Worm (Caenorhabditis elegans) whole organism, young adult: ENCODE data around the gene fbxa-29.
A peak's percentile ranks its signal among the peaks of the same experiment; 100 is the strongest.

ENCODE experiments used
- B0019.2 ChIP-seq: fragments of 200-800 bp; sonication (Bioruptor generic); conservative IDR thresholded peaks from 2 replicates; pipeline ENCODE4 v1.3.6; 2022; ENCODE audit warnings: missing genetic modification reagents, missing genetic modification characterization, missing compliant biosample characterization
- C06A6.2 ChIP-seq: fragments of 200-800 bp; sonication (Bioruptor generic); conservative IDR thresholded peaks from 2 replicates; pipeline ENCODE4 v1.3.6; 2022; ENCODE audit warnings: missing genetic modification characterization, missing compliant biosample characterization
- C17E4.6 ChIP-seq: fragments of 200-800 bp; sonication (Bioruptor generic); IDR thresholded peaks from 2 replicates; pipeline ENCODE4 v1.3.6; 2022; ENCODE audit warnings: missing genetic modification reagents, missing genetic modification characterization, missing compliant biosample characterization
- F23B12.7 ChIP-seq: sonication (generic microtip); optimal IDR thresholded peaks from 2 replicates; lab custom pipeline; 2017; ENCODE audit warnings: missing genetic modification characterization, mild to moderate bottlenecking, missing compliant biosample characterization, antibody characterized with exemption, moderate library complexity; ENCODE audit not compliant: insufficient read depth
- F33H1.4 ChIP-seq: fragments of 200-800 bp; sonication (Bioruptor generic); IDR thresholded peaks from 2 replicates; pipeline ENCODE4 v1.3.6; 2022; ENCODE audit warnings: missing genetic modification reagents, missing genetic modification characterization, missing compliant biosample characterization
- F49E8.2 ChIP-seq: sonication (generic microtip); optimal IDR thresholded peaks from 3 replicates; lab custom pipeline; 2017; ENCODE audit warnings: missing genetic modification characterization, mild to moderate bottlenecking, missing compliant biosample characterization, antibody characterized with exemption, moderate library complexity; ENCODE audit not compliant: insufficient read depth
- F57C9.4 ChIP-seq: sonication (generic microtip); optimal IDR thresholded peaks from 2 replicates; lab custom pipeline; 2017; ENCODE audit warnings: mild to moderate bottlenecking, missing genetic modification characterization, missing compliant biosample characterization
- Y53F4B.3 ChIP-seq: fragments of 200-800 bp; sonication (Bioruptor generic); IDR thresholded peaks from 2 replicates; pipeline ENCODE4 v1.3.6; 2022; ENCODE audit warnings: missing genetic modification reagents, missing genetic modification characterization, missing compliant biosample characterization
- ZK185.1 ChIP-seq: sonication (generic microtip); optimal IDR thresholded peaks from 2 replicates; lab custom pipeline; 2016; ENCODE audit warnings: mild to moderate bottlenecking, missing genetic modification characterization, missing compliant biosample characterization; ENCODE audit not compliant: poor library complexity, severe bottlenecking
- akir-1 ChIP-seq: fragments of 200-800 bp; sonication (Bioruptor generic); optimal IDR thresholded peaks from 2 replicates; lab custom pipeline; 2018; ENCODE audit warnings: mild to moderate bottlenecking, missing genetic modification characterization, moderate library complexity, missing compliant biosample characterization
- atf-7 ChIP-seq: sonication (generic microtip); optimal IDR thresholded peaks from 2 replicates; lab custom pipeline; 2017; ENCODE audit warnings: mild to moderate bottlenecking, missing genetic modification characterization, missing compliant biosample characterization
- athp-1 ChIP-seq: sonication (generic microtip); optimal IDR thresholded peaks from 2 replicates; lab custom pipeline; 2017; ENCODE audit warnings: mild to moderate bottlenecking, missing genetic modification characterization, missing compliant biosample characterization
- attf-5 ChIP-seq: fragments of 200-800 bp; sonication (Bioruptor generic); optimal IDR thresholded peaks from 2 replicates; lab custom pipeline; 2018; ENCODE audit warnings: mild to moderate bottlenecking, missing genetic modification characterization, missing compliant biosample characterization
- cebp-1 ChIP-seq, 2 experiments: fragments of 200-800 bp in 1 of 2; sonication (Bioruptor generic) in 1 of 2; sonication (generic microtip) in 1 of 2; IDR thresholded peaks in 1 of 2; optimal IDR thresholded peaks in 1 of 2; 2 replicates each; pipeline versions ENCODE4 v1.3.6 to Lab custom; 2017 to 2022; ENCODE audit warnings: missing compliant biosample characterization in 2 of 2, missing genetic modification characterization in 2 of 2, mild to moderate bottlenecking in 1 of 2, missing genetic modification reagents in 1 of 2, moderate library complexity in 1 of 2
- ceh-27 ChIP-seq: fragments of 200-800 bp; sonication (Bioruptor generic); optimal IDR thresholded peaks from 2 replicates; lab custom pipeline; 2018; ENCODE audit warnings: mild to moderate bottlenecking, missing genetic modification characterization, moderate library complexity, missing compliant biosample characterization
- ceh-91 ChIP-seq: fragments of 200-800 bp; sonication (Bioruptor generic); IDR thresholded peaks from 2 replicates; pipeline ENCODE4 v1.3.6; 2022; ENCODE audit warnings: missing genetic modification reagents, missing genetic modification characterization, missing compliant biosample characterization
- chd-7 ChIP-seq: sonication (generic microtip); optimal IDR thresholded peaks from 2 replicates; lab custom pipeline; 2016; ENCODE audit warnings: mild to moderate bottlenecking, missing genetic modification characterization, moderate library complexity, missing compliant biosample characterization
- dox-1 ChIP-seq: fragments of 200-800 bp; sonication (Bioruptor generic); IDR thresholded peaks from 2 replicates; pipeline ENCODE4 v1.3.6; 2022; ENCODE audit warnings: missing genetic modification reagents, missing genetic modification characterization, missing compliant biosample characterization
- dpl-1 ChIP-seq: fragments of 150-350 bp; optimal IDR thresholded peaks from 2 replicates; lab custom pipeline; 2014; ENCODE audit warnings: missing biosample characterization, missing genetic modification reagents, missing genetic modification characterization
- egl-44 ChIP-seq: fragments of 200-800 bp; sonication (Bioruptor generic); IDR thresholded peaks from 2 replicates; pipeline ENCODE4 v1.3.6; 2022; ENCODE audit warnings: missing genetic modification reagents, missing genetic modification characterization, missing compliant biosample characterization
- ekl-4 ChIP-seq: fragments of 200-800 bp; sonication (Bioruptor generic); IDR thresholded peaks from 2 replicates; pipeline ENCODE4 v1.3.6; 2022; ENCODE audit warnings: missing genetic modification reagents, missing genetic modification characterization, missing compliant biosample characterization
- ets-4 ChIP-seq: fragments of 200-800 bp; sonication (Bioruptor generic); optimal IDR thresholded peaks from 2 replicates; lab custom pipeline; 2018; ENCODE audit warnings: mild to moderate bottlenecking, missing genetic modification characterization, missing compliant biosample characterization
- hlh-26 ChIP-seq: fragments of 200-800 bp; sonication (Bioruptor generic); conservative IDR thresholded peaks from 2 replicates; pipeline ENCODE4 v1.3.6; 2022; ENCODE audit warnings: missing genetic modification reagents, missing genetic modification characterization, missing compliant biosample characterization
- hmg-1.2 ChIP-seq: fragments of 200-800 bp; sonication (Bioruptor generic); IDR thresholded peaks from 2 replicates; pipeline ENCODE4 v1.3.6; 2022; ENCODE audit warnings: missing genetic modification reagents, missing genetic modification characterization, missing compliant biosample characterization
- let-526 ChIP-seq: fragments of 200-800 bp; sonication (Bioruptor generic); IDR thresholded peaks from 2 replicates; pipeline ENCODE4 v1.3.6; 2022; ENCODE audit warnings: missing genetic modification reagents, missing genetic modification characterization, missing compliant biosample characterization
- let-607 ChIP-seq, 2 experiments: fragments of 200-800 bp in 1 of 2; sonication (Bioruptor generic) in 1 of 2; sonication (generic microtip) in 1 of 2; optimal IDR thresholded peaks; 2 replicates each; lab custom pipeline; 2016 to 2018; ENCODE audit warnings: mild to moderate bottlenecking in 2 of 2, missing compliant biosample characterization in 2 of 2, missing genetic modification characterization in 2 of 2, moderate library complexity in 2 of 2, missing genotype in 1 of 2
- lin-26 ChIP-seq: fragments of 200-800 bp; sonication (Bioruptor generic); IDR thresholded peaks from 2 replicates; pipeline ENCODE4 v1.3.6; 2022; ENCODE audit warnings: missing genetic modification reagents, missing genetic modification characterization, missing compliant biosample characterization
- lin-40 ChIP-seq: sonication (generic microtip); optimal IDR thresholded peaks from 2 replicates; lab custom pipeline; 2016; ENCODE audit warnings: missing genetic modification characterization, mild to moderate bottlenecking, missing compliant biosample characterization, missing genotype, missing genetic modification reagents
- madf-6 ChIP-seq: fragments of 200-800 bp; sonication (Bioruptor generic); IDR thresholded peaks from 2 replicates; pipeline ENCODE4 v1.3.6; 2022; ENCODE audit warnings: missing genetic modification reagents, missing genetic modification characterization, missing compliant biosample characterization
- mcd-1 ChIP-seq: fragments of 200-800 bp; sonication (Bioruptor generic); IDR thresholded peaks from 2 replicates; pipeline ENCODE4 v1.3.6; 2022; ENCODE audit warnings: missing genetic modification reagents, missing genetic modification characterization, missing compliant biosample characterization
- nfya-2 ChIP-seq: fragments of 200-800 bp; sonication (Bioruptor generic); IDR thresholded peaks from 2 replicates; pipeline ENCODE4 v1.3.6; 2022; ENCODE audit warnings: missing genetic modification reagents, missing genetic modification characterization, missing compliant biosample characterization
- nfyb-1 ChIP-seq: fragments of 200-800 bp; sonication (Bioruptor generic); IDR thresholded peaks from 2 replicates; pipeline ENCODE4 v1.3.6; 2022; ENCODE audit warnings: missing genetic modification reagents, missing genetic modification characterization, missing compliant biosample characterization
- nhr-27 ChIP-seq: fragments of 200-800 bp; sonication (Bioruptor generic); optimal IDR thresholded peaks from 2 replicates; lab custom pipeline; 2018; ENCODE audit warnings: mild to moderate bottlenecking, missing genetic modification characterization, moderate library complexity, missing compliant biosample characterization
- nhr-80 ChIP-seq: sonication (generic microtip); optimal IDR thresholded peaks from 2 replicates; lab custom pipeline; 2016; ENCODE audit warnings: missing genetic modification characterization, missing compliant biosample characterization
- nhr-90 ChIP-seq: sonication (generic microtip); optimal IDR thresholded peaks from 2 replicates; lab custom pipeline; 2016; ENCODE audit warnings: missing genotype, mild to moderate bottlenecking, missing genetic modification characterization, missing compliant biosample characterization
- pha-4 ChIP-seq: fragments of 150-350 bp; sonication (generic microtip); optimal IDR thresholded peaks from 2 replicates; lab custom pipeline; 2014; ENCODE audit warnings: missing biosample characterization, missing genetic modification reagents, missing genetic modification characterization
- somi-1 ChIP-seq: fragments of 200-800 bp; sonication (Bioruptor generic); optimal IDR thresholded peaks from 2 replicates; lab custom pipeline; 2018; ENCODE audit warnings: mild to moderate bottlenecking, missing genetic modification characterization, missing compliant biosample characterization
- tbp1 ChIP-seq: fragments of 200-800 bp; sonication (Bioruptor generic); optimal IDR thresholded peaks from 2 replicates; lab custom pipeline; 2018; ENCODE audit warnings: mild to moderate bottlenecking, missing genetic modification characterization, missing compliant biosample characterization
- tlf-1 ChIP-seq: fragments of 200-800 bp; sonication (Bioruptor generic); optimal IDR thresholded peaks from 2 replicates; lab custom pipeline; 2018; ENCODE audit warnings: mild to moderate bottlenecking, missing genetic modification characterization, missing compliant biosample characterization
- unc-130 ChIP-seq: sonication (generic microtip); optimal IDR thresholded peaks from 2 replicates; lab custom pipeline; 2016; ENCODE audit warnings: missing genetic modification reagents, missing genetic modification characterization, missing compliant biosample characterization
- unc-62 ChIP-seq: fragments of 150-350 bp; optimal IDR thresholded peaks from 2 replicates; lab custom pipeline; 2014; ENCODE audit warnings: missing biosample characterization, missing genetic modification reagents, missing genetic modification characterization
- zim-3 ChIP-seq: sonication (generic microtip); optimal IDR thresholded peaks from 2 replicates; lab custom pipeline; 2017; ENCODE audit warnings: mild to moderate bottlenecking, missing genetic modification characterization, moderate library complexity, missing compliant biosample characterization
- ztf-22 ChIP-seq: fragments of 200-800 bp; sonication (Bioruptor generic); optimal IDR thresholded peaks from 2 replicates; lab custom pipeline; 2018; ENCODE audit warnings: mild to moderate bottlenecking, missing genetic modification characterization, moderate library complexity, missing compliant biosample characterization
- ztf-25 ChIP-seq: fragments of 200-800 bp; sonication (Bioruptor generic); IDR thresholded peaks from 2 replicates; pipeline ENCODE4 v1.3.6; 2022; ENCODE audit warnings: missing genetic modification reagents, missing genetic modification characterization, missing compliant biosample characterization
- ztf-6 ChIP-seq: fragments of 200-800 bp; sonication (Bioruptor generic); IDR thresholded peaks from 2 replicates; pipeline ENCODE4 v1.3.6; 2022; ENCODE audit warnings: missing genetic modification reagents, missing genetic modification characterization, missing compliant biosample characterization

fbxa-29 gene

ce11 chrIII:1284584-1285046 lies 11.1 kb upstream of the fbxa-29 start, which contains the start of gene fbxa-37:
fbxa-37 (plus strand) TSS chrIII:1284996.
- TF ChIP-seq cebp-1 (GFP tag; IDR thresholded peaks at IDR 0.05; lab: Robert Waterston, UW) (peak; percentile 94), cebp-1 (tag; optimal IDR thresholded peaks at IDR 0.05; lab: Kevin White, UChicago) (peak; percentile 96), attf-5 (GFP tag; lab: Kevin White, UChicago) (peak; percentile 49), dox-1 (GFP tag; lab: Robert Waterston, UW) (no peak), dpl-1 (GFP tag; lab: Kevin White, UChicago) (no peak), hmg-1.2 (GFP tag; lab: Robert Waterston, UW) (peak; percentile 40; the same call in 1 of the 2 replicates), somi-1 (no peak), mcd-1 (GFP tag; lab: Robert Waterston, UW) (no peak)

ce11 chrIII:1279197-1279596 lies 5.7 kb upstream of the fbxa-29 start:
- peak; percentile 97 for TF ChIP-seq nhr-80
- TF ChIP-seq akir-1 (GFP tag; lab: Kevin White, UChicago): no peak
- TF ChIP-seq ceh-27 (GFP tag; lab: Kevin White, UChicago): no peak
- TF ChIP-seq hmg-1.2 (GFP tag; lab: Robert Waterston, UW): no peak
- peak; percentile 69 for TF ChIP-seq unc-62
- TF ChIP-seq ztf-22: peak; percentile 64
- TF ChIP-seq madf-6 (GFP tag; lab: Robert Waterston, UW): no peak
- TF ChIP-seq nfya-2 (GFP tag; lab: Robert Waterston, UW): no peak
- peak; percentile 97 for TF ChIP-seq cebp-1 (GFP tag; IDR thresholded peaks at IDR 0.05; lab: Robert Waterston, UW)
- TF ChIP-seq cebp-1 (tag; optimal IDR thresholded peaks at IDR 0.05; lab: Kevin White, UChicago): peak; percentile 98
- TF ChIP-seq ztf-25: no peak
- TF ChIP-seq tlf-1 (GFP tag; lab: Kevin White, UChicago): peak; percentile 3
- no peak for TF ChIP-seq ceh-91
- TF ChIP-seq C06A6.2 (GFP tag; lab: Robert Waterston, UW): no peak
- TF ChIP-seq let-526 (GFP tag; lab: Robert Waterston, UW): no peak
- TF ChIP-seq F57C9.4 (tag; lab: Kevin White, UChicago): no peak
- no peak for TF ChIP-seq nhr-27
- no peak for TF ChIP-seq ztf-6
- TF ChIP-seq athp-1 (tag; lab: Kevin White, UChicago): no peak
- peak; percentile 86 for TF ChIP-seq ets-4
- no peak for TF ChIP-seq hlh-26
- peak; percentile 69; the same call in 1 of the 2 replicates for TF ChIP-seq nfyb-1 (GFP tag; lab: Robert Waterston, UW)
- TF ChIP-seq F49E8.2 (tag; lab: Kevin White, UChicago): no peak
- TF ChIP-seq ekl-4 (GFP tag; lab: Robert Waterston, UW): no peak
- TF ChIP-seq F33H1.4 (GFP tag; lab: Robert Waterston, UW): no peak
- peak; percentile 17 for TF ChIP-seq F23B12.7 (tag; lab: Kevin White, UChicago)
- peak; percentile 64 for TF ChIP-seq atf-7 (tag; lab: Kevin White, UChicago)
- TF ChIP-seq unc-130 (GFP tag; lab: Kevin White, UChicago): no peak
- peak; percentile 2 for TF ChIP-seq lin-40 (tag; lab: Kevin White, UChicago)
- no peak for TF ChIP-seq ZK185.1 (tag; lab: Kevin White, UChicago)
- no peak for TF ChIP-seq C17E4.6
- no peak for TF ChIP-seq chd-7 (tag; lab: Kevin White, UChicago)
- no peak; the same call in 1 of the 2 replicates for TF ChIP-seq dox-1 (GFP tag; lab: Robert Waterston, UW)
- TF ChIP-seq let-607 (tag; optimal IDR thresholded peaks at IDR 0.05; lab: Kevin White, UChicago): peak in 1 of 2 experiments; percentile 29
- no peak for TF ChIP-seq Y53F4B.3 (GFP tag; lab: Robert Waterston, UW)
- TF ChIP-seq attf-5 (GFP tag; lab: Kevin White, UChicago): peak; percentile 86
- peak; percentile 46 for TF ChIP-seq nhr-90 (tag; lab: Kevin White, UChicago)
- TF ChIP-seq lin-26 (GFP tag; lab: Robert Waterston, UW): no peak
- no peak for TF ChIP-seq zim-3 (tag; lab: Kevin White, UChicago)
- TF ChIP-seq pha-4: peak; percentile 89
- TF ChIP-seq tbp1 (GFP tag; lab: Kevin White, UChicago): peak; percentile 35
- no peak for TF ChIP-seq B0019.2 (GFP tag; lab: Robert Waterston, UW)
- TF ChIP-seq egl-44 (GFP tag; lab: Robert Waterston, UW): peak; percentile 52; the same call in 1 of the 2 replicates
